Worm (Caenorhabditis elegans): ENCODE measurements around the gene F19G12.8.

- TF ChIP-seq egl-44 (GFP tag; IDR thresholded peaks at IDR 0.05) (peak; percentile 90), pha-4 (tag; optimal IDR thresholded peaks at IDR 0.05) (no peak)
These were observed 37.7 kb upstream of the F19G12.8 start for ce11 chrX:1379391-1379790.

All from whole organism, young adult.